Worm (Caenorhabditis elegans) whole organism, late embryonic: ENCODE data around the gene F08F1.9.
A peak's percentile ranks its signal among the peaks of the same experiment; 100 is the strongest.

Experiments used
- C38D4.7 ChIP-seq: fragments of 200-800 bp; sonication (Bioruptor generic); optimal IDR thresholded peaks from 2 replicates; lab custom pipeline; 2018; ENCODE audit warnings: mild to moderate bottlenecking, missing genetic modification characterization, moderate library complexity, missing compliant biosample characterization
- K02D7.2 ChIP-seq: sonication (generic microtip); optimal IDR thresholded peaks from 2 replicates; lab custom pipeline; 2017; ENCODE audit warnings: mild to moderate bottlenecking, missing genetic modification characterization, missing compliant biosample characterization
- T23F11.4 ChIP-seq: fragments of 200-800 bp; sonication (Bioruptor generic); optimal IDR thresholded peaks from 2 replicates; lab custom pipeline; 2018; ENCODE audit warnings: mild to moderate bottlenecking, missing genetic modification characterization, missing compliant biosample characterization
- elt-2 ChIP-seq: sonication (generic microtip); optimal IDR thresholded peaks from 2 replicates; lab custom pipeline; 2016; ENCODE audit warnings: missing genetic modification reagents, missing genetic modification characterization, missing compliant biosample characterization
- fkh-6 ChIP-seq: sonication (generic microtip); optimal IDR thresholded peaks from 2 replicates; lab custom pipeline; 2016; ENCODE audit warnings: missing genetic modification characterization, missing compliant biosample characterization
- nhr-232 ChIP-seq: sonication (generic microtip); optimal IDR thresholded peaks from 2 replicates; lab custom pipeline; 2016; ENCODE audit warnings: missing genetic modification characterization, missing compliant biosample characterization
- npax-4 ChIP-seq: sonication (generic microtip); optimal IDR thresholded peaks from 2 replicates; lab custom pipeline; 2016; ENCODE audit warnings: missing genetic modification characterization, missing compliant biosample characterization
- pha-2 ChIP-seq: sonication (generic microtip); optimal IDR thresholded peaks from 2 replicates; lab custom pipeline; 2017; ENCODE audit warnings: mild to moderate bottlenecking, missing genetic modification characterization, missing compliant biosample characterization
- sdc-2 ChIP-seq: sonication (generic microtip); optimal IDR thresholded peaks from 2 replicates; lab custom pipeline; 2016; ENCODE audit warnings: missing genotype, missing genetic modification characterization, missing compliant biosample characterization

DNA sequence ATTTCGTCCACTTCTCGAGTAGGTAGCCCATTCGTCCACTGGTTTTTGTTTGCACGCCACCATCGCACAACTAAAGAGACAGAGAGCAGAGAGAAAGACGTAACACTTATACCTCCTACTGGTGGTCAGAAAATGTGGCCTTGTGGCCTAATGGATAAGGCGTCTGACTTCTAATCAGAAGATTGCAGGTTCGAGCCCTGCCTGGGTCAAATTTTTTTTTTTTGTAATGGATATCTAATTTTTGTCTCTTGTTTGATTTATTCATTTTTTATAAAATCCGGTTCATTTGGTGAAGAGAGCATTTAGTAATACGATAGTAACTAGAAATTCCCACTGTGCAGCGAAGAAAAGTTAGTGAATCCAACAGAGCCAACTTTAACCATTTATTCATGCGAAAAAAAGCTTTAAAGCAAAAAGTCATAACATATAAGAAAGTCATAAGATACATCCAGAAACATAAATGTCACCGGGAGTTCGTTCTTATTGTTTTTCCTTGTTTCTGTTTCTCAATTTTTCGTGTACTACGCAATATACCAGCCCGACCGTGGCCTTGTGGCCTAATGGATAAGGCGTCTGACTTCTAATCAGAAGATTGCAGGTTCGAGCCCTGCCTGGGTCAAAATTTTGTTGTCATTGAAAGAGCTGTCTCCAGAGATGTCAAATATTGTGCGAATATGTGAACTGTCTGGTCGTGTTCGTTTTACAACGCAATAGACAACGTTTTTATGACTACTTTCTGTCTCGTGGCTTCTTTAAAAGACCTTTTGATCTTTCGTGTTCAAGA lies 24.4 kb downstream of the F08F1.9 start:
- peak; percentile 74 for TF ChIP-seq pha-2 (tag; lab: Kevin White, UChicago)
- TF ChIP-seq elt-2 (tag; lab: Kevin White, UChicago), result peak; percentile 86
- peak; percentile 25 for TF ChIP-seq npax-4
- peak; percentile 30 for TF ChIP-seq fkh-6 (tag; lab: Kevin White, UChicago)
- TF ChIP-seq K02D7.2 (tag; lab: Kevin White, UChicago), result peak; percentile 33
- peak; percentile 46 for TF ChIP-seq T23F11.4 (GFP tag; lab: Kevin White, UChicago)
- peak; percentile 72 for TF ChIP-seq C38D4.7
- peak; percentile 76 for TF ChIP-seq sdc-2 (tag; lab: Kevin White, UChicago)
- TF ChIP-seq nhr-232 (tag; lab: Kevin White, UChicago), result peak; percentile 74
